Worm (Caenorhabditis elegans) whole organism, midembryonic: Measurements from ENCODE around the gene K04G11.3.
A peak's percentile ranks its signal among the peaks of the same experiment; 100 is the strongest.

Experiments used
- cog-1 ChIP-seq: sonication (generic microtip); optimal IDR thresholded peaks from 2 replicates; lab custom pipeline; 2016; ENCODE audit warnings: missing genetic modification characterization, missing compliant biosample characterization
- flt-1 ChIP-seq: fragments of 200-800 bp; sonication (Bioruptor generic); IDR thresholded peaks from 2 replicates; pipeline ENCODE4 v1.3.6; 2022; ENCODE audit warnings: missing genetic modification characterization, missing compliant biosample characterization
- klf-2 ChIP-seq: fragments of 200-800 bp; sonication (Bioruptor generic); conservative IDR thresholded peaks from 2 replicates; pipeline ENCODE4 v1.3.6; 2022; ENCODE audit warnings: missing genetic modification reagents, missing genetic modification characterization, missing compliant biosample characterization
- ztf-23 ChIP-seq: fragments of 200-800 bp; sonication (Bioruptor generic); IDR thresholded peaks from 2 replicates; pipeline ENCODE4 v1.3.6; 2022; ENCODE audit warnings: missing genetic modification reagents, missing genetic modification characterization, missing compliant biosample characterization

- TF ChIP-seq ztf-23, result no peak
- TF ChIP-seq klf-2, result 0 out of 2 replicates have a peak, but pooled peaks have one; percentile 5
- TF ChIP-seq flt-1 (GFP tag; lab: Robert Waterston, UW), result 0 out of 2 replicates have a peak, but pooled peaks have one; percentile 48
- TF ChIP-seq cog-1 (tag; lab: Kevin White, UChicago), result peak; percentile 79
Measured at ce11 chrX:14312416-14312815, 35.1 kb downstream of the K04G11.3 start.
